Worm (Caenorhabditis elegans): ENCODE results near the gene C13A2.5.

C13A2.5 gene

ce11 chrV:7237094-7237132 lies 38.7 kb upstream of the C13A2.5 start, which contains the start of gene hpo-9:
TSS of gene hpo-9 (minus strand) at chrV:7237130.
- no peak for TF ChIP-seq madf-3 (GFP tag; IDR thresholded peaks at IDR 0.05)
- no peak for TF ChIP-seq hsf-1 (GFP tag; IDR thresholded peaks at IDR 0.05)
- no peak for TF ChIP-seq F39B2.1 (GFP tag; IDR thresholded peaks at IDR 0.05)
- no peak for TF ChIP-seq attf-3 (GFP tag; conservative IDR thresholded peaks at IDR 0.05)
- no peak for TF ChIP-seq ceh-27 (GFP tag; optimal IDR thresholded peaks at IDR 0.05)
- TF ChIP-seq mcd-1 (GFP tag; IDR thresholded peaks at IDR 0.05): no peak
- TF ChIP-seq nhr-27 (tag; optimal IDR thresholded peaks at IDR 0.05): no peak

ce11 chrV:7237133-7237532 lies 38.5 kb upstream of the C13A2.5 start, which contains the start of gene hyls-1:
TSS of gene hyls-1 (plus strand) at chrV:7237381.
- TF ChIP-seq him-1 (tag; optimal IDR thresholded peaks at IDR 0.05) (no peak), lir-1 (GFP tag; conservative IDR thresholded peaks at IDR 0.05) (no peak; the same call in 1 of the 2 replicates), efl-1 (GFP tag; optimal IDR thresholded peaks at IDR 0.05) (peak; percentile 93), D2030.7 (GFP tag; IDR thresholded peaks at IDR 0.05) (peak; percentile 83), zim-3 (tag; optimal IDR thresholded peaks at IDR 0.05) (no peak), ztf-28 (GFP tag; IDR thresholded peaks at IDR 0.05) (no peak), F10E7.11 (tag; optimal IDR thresholded peaks at IDR 0.05) (no peak), F33H1.4 (GFP tag; IDR thresholded peaks at IDR 0.05) (peak; percentile 63), F52B5.7 (tag; optimal IDR thresholded peaks at IDR 0.05) (no peak), tbx-9 (tag; optimal IDR thresholded peaks at IDR 0.05; ENCODE audit: borderline replicate concordance) (no peak), ccch-3 (GFP tag; optimal IDR thresholded peaks at IDR 0.05) (no peak), nhr-80 (tag; optimal IDR thresholded peaks at IDR 0.05) (peak; percentile 19), F23B12.7 (tag; optimal IDR thresholded peaks at IDR 0.05; ENCODE audit: insufficient read depth) (peak; percentile 91), pha-4 (tag; optimal IDR thresholded peaks at IDR 0.05) (peak; percentile 74), let-607 (tag; optimal IDR thresholded peaks at IDR 0.05) (no peak), madf-8 (GFP tag; conservative IDR thresholded peaks at IDR 0.05) (peak; percentile 64), pbrm-1 (GFP tag; IDR thresholded peaks at IDR 0.05) (peak; percentile 84), Y79H2A.3 (GFP tag; conservative IDR thresholded peaks at IDR 0.05) (no peak), Y56A3A.18 (GFP tag; IDR thresholded peaks at IDR 0.05) (no peak), hlh-12 (tag; optimal IDR thresholded peaks at IDR 0.05) (no peak), unc-130 (GFP tag; optimal IDR thresholded peaks at IDR 0.05) (peak; percentile 41), K11D2.4 (GFP tag; IDR thresholded peaks at IDR 0.05) (peak; percentile 55; the same call in 1 of the 2 replicates), tlf-1 (GFP tag; optimal IDR thresholded peaks at IDR 0.05) (peak; percentile 63), hrde-1 (tag; optimal IDR thresholded peaks at IDR 0.05; ENCODE audit: borderline replicate concordance) (no peak), B0019.2 (GFP tag; conservative IDR thresholded peaks at IDR 0.05) (0 out of 2 replicates have a peak, but pooled peaks have one; percentile 12), rpc-1 (optimal IDR thresholded peaks at IDR 0.05) (peak; percentile 31), rpc-1 (tag; optimal IDR thresholded peaks at IDR 0.05) (no peak), ceh-40 (GFP tag; IDR thresholded peaks at IDR 0.05) (no peak), Y53F4B.3 (GFP tag; IDR thresholded peaks at IDR 0.05) (no peak), ZK185.1 (tag; optimal IDR thresholded peaks at IDR 0.05; ENCODE audit: poor library complexity, severe bottlenecking) (peak; percentile 72), egl-44 (GFP tag; IDR thresholded peaks at IDR 0.05) (no peak), cebp-1 (GFP tag; IDR thresholded peaks at IDR 0.05) (no peak), cebp-1 (tag; optimal IDR thresholded peaks at IDR 0.05) (peak; percentile 71), lsl-1 (GFP tag; optimal IDR thresholded peaks at IDR 0.05) (peak; percentile 60), zfh-2 (GFP tag; conservative IDR thresholded peaks at IDR 0.05) (no peak), nfya-1 (tag; optimal IDR thresholded peaks at IDR 0.05; ENCODE audit: borderline replicate concordance, insufficient read depth) (no peak), snpc-4 (GFP tag; optimal IDR thresholded peaks at IDR 0.05) (no peak), snpc-4 (tag; optimal IDR thresholded peaks at IDR 0.05) (peak in 3 of 4 experiments; percentile 45 to 60 (median 45)), Y95B8A.8 (GFP tag; IDR thresholded peaks at IDR 0.05) (no peak), lag-1 (GFP tag; IDR thresholded peaks at IDR 0.05) (no peak), nfyb-1 (GFP tag; IDR thresholded peaks at IDR 0.05) (peak; percentile 78), F55B11.4 (tag; optimal IDR thresholded peaks at IDR 0.05; ENCODE audit: borderline replicate concordance, insufficient read depth) (no peak), ceh-27 (GFP tag; optimal IDR thresholded peaks at IDR 0.05) (peak; percentile 33)
